Fruit fly (Drosophila melanogaster): ENCODE measurements around the gene zfh1.

zfh1 gene

dm6 chr3R:30813903-30814339 is 48.2 kb downstream of the zfh1 start (continued):
- TF ChIP-seq CG6813 (GFP tag; optimal IDR thresholded peaks at IDR 0.05), result peak; percentile 79
- peak; percentile 82 for TF ChIP-seq az2 (GFP tag; optimal IDR thresholded peaks at IDR 0.05)
- peak; percentile 73 for TF ChIP-seq CHES-1-like (GFP tag; optimal IDR thresholded peaks at IDR 0.05)
- TF ChIP-seq CG17186 (GFP tag; optimal IDR thresholded peaks at IDR 0.05), result no peak
- TF ChIP-seq tap (tag; optimal IDR thresholded peaks at IDR 0.05), result peak; percentile 92
- TF ChIP-seq Atf-2 (GFP tag; optimal IDR thresholded peaks at IDR 0.05), result peak; percentile 62
- peak; percentile 85 for TF ChIP-seq CG10267 (tag; optimal IDR thresholded peaks at IDR 0.05)
- TF ChIP-seq crol (GFP tag; IDR thresholded peaks at IDR 0.05), result peak; percentile 77
- peak; percentile 79 for TF ChIP-seq tin (GFP tag; optimal IDR thresholded peaks at IDR 0.05)
- peak; percentile 88 for TF ChIP-seq Asciz (GFP tag; optimal IDR thresholded peaks at IDR 0.05)
- peak; percentile 55 for TF ChIP-seq CG8281 (tag; optimal IDR thresholded peaks at IDR 0.05)
- peak; percentile 55 for TF ChIP-seq CG30431 (GFP tag; optimal IDR thresholded peaks at IDR 0.05)
- TF ChIP-seq Sox102F (GFP tag; optimal IDR thresholded peaks at IDR 0.05), result peak; percentile 91
- no peak for TF ChIP-seq CG10431 (GFP tag; optimal IDR thresholded peaks at IDR 0.05)
- peak; percentile 72 for TF ChIP-seq CG12155 (GFP tag; optimal IDR thresholded peaks at IDR 0.05)
- TF ChIP-seq twi (tag; optimal IDR thresholded peaks at IDR 0.05), result peak; percentile 45
- peak; percentile 80 for TF ChIP-seq slp2 (GFP tag; optimal IDR thresholded peaks at IDR 0.05)
- TF ChIP-seq CG30403 (GFP tag; optimal IDR thresholded peaks at IDR 0.05), result peak; percentile 87
- TF ChIP-seq CG1024 (GFP tag; IDR thresholded peaks at IDR 0.05), result peak; percentile 68
- TF ChIP-seq Hand (GFP tag; optimal IDR thresholded peaks at IDR 0.05), result peak; percentile 10
- TF ChIP-seq CG14014 (GFP tag; IDR thresholded peaks at IDR 0.05), result peak; percentile 84
- TF ChIP-seq Doc3 (GFP tag; IDR thresholded peaks at IDR 0.05; ENCODE audit: partially characterized antibody), result no peak
- TF ChIP-seq danr (GFP tag; IDR thresholded peaks at IDR 0.05), result peak; percentile 72; the same call in 1 of the 2 replicates
- TF ChIP-seq CG31388 (GFP tag; optimal IDR thresholded peaks at IDR 0.05), result peak; percentile 62
- peak; percentile 83 for TF ChIP-seq CG4854 (GFP tag; optimal IDR thresholded peaks at IDR 0.05)
- TF ChIP-seq CG11695 (GFP tag; IDR thresholded peaks at IDR 0.05), result peak; percentile 91
- TF ChIP-seq CG8944 (GFP tag; optimal IDR thresholded peaks at IDR 0.05), result peak; percentile 77
- TF ChIP-seq pros (GFP tag; optimal IDR thresholded peaks at IDR 0.05), result peak; percentile 57
- peak; percentile 79 for TF ChIP-seq CG12104 (GFP tag; optimal IDR thresholded peaks at IDR 0.05)
- peak; percentile 58; the same call in 1 of the 2 replicates for TF ChIP-seq CG6272 (GFP tag; IDR thresholded peaks at IDR 0.05)
- TF ChIP-seq CG43689 (GFP tag; IDR thresholded peaks at IDR 0.05), result peak; percentile 58
- peak; percentile 54 for TF ChIP-seq p53 (GFP tag; optimal IDR thresholded peaks at IDR 0.05)
- no peak for TF ChIP-seq h (optimal IDR thresholded peaks at IDR 0.05)
- TF ChIP-seq crp (GFP tag; optimal IDR thresholded peaks at IDR 0.05), result peak in 1 of 2 experiments; percentile 18
- peak; percentile 92 for TF ChIP-seq Ets65A (GFP tag)
- peak; percentile 91 for TF ChIP-seq CG17361 (GFP tag; IDR thresholded peaks at IDR 0.05)
- peak; percentile 55 for TF ChIP-seq CG10462 (GFP tag; optimal IDR thresholded peaks at IDR 0.05)
- TF ChIP-seq Gug (GFP tag; IDR thresholded peaks at IDR 0.05), result peak; percentile 68
- TF ChIP-seq dmrt11E (tag; optimal IDR thresholded peaks at IDR 0.05), result peak; percentile 81
- peak; percentile 65 for TF ChIP-seq CG7271 (tag; optimal IDR thresholded peaks at IDR 0.05)
- peak; percentile 79 for TF ChIP-seq CG32532 (GFP tag; IDR thresholded peaks at IDR 0.05)
- TF ChIP-seq ken (GFP tag; IDR thresholded peaks at IDR 0.05), result peak; percentile 86
- TF ChIP-seq aop (GFP tag; IDR thresholded peaks at IDR 0.05), result peak; percentile 33; the same call in 1 of the 2 replicates
- TF ChIP-seq peb (GFP tag; IDR thresholded peaks at IDR 0.05), result peak; percentile 75
- peak; percentile 66 for TF ChIP-seq ERR (GFP tag; optimal IDR thresholded peaks at IDR 0.05)
- TF ChIP-seq CTCF (GFP tag; optimal IDR thresholded peaks at IDR 0.05), result peak; percentile 35
- peak; percentile 84 for TF ChIP-seq CG4730 (GFP tag; IDR thresholded peaks at IDR 0.05)
- peak; percentile 89 for TF ChIP-seq stc (GFP tag; IDR thresholded peaks at IDR 0.05)
- peak; percentile 90 for TF ChIP-seq Xrp1 (GFP tag; IDR thresholded peaks at IDR 0.05)
